Worm (Caenorhabditis elegans): ENCODE measurements around the gene Y54G2A.15.

Y54G2A.15 gene

ce11 chrIV:2841260-2841659 is 2.5 kb downstream of the Y54G2A.15 start, which contains the start of gene clec-83:
Gene clec-83 (minus strand): TSS chrIV:2841472.
- TF ChIP-seq fos-1 (tag; optimal IDR thresholded peaks at IDR 0.05), result peak; percentile 39
- no peak for TF ChIP-seq crh-2 (tag; optimal IDR thresholded peaks at IDR 0.05)

ce11 chrIV:2838308-2838707 is 5.5 kb downstream of the Y54G2A.15 start, which contains the start of gene Y54G2A.7:
Gene Y54G2A.7 (plus strand): TSS chrIV:2838608.
- no peak for TF ChIP-seq aly-2 (tag; optimal IDR thresholded peaks at IDR 0.05)
- TF ChIP-seq unc-55 (GFP tag; optimal IDR thresholded peaks at IDR 0.05), result no peak
- TF ChIP-seq nhr-6 (tag; optimal IDR thresholded peaks at IDR 0.05), result no peak
- no peak for TF ChIP-seq elt-3 (tag; optimal IDR thresholded peaks at IDR 0.05)
- TF ChIP-seq mab-5 (tag; optimal IDR thresholded peaks at IDR 0.05), result no peak
- TF ChIP-seq fos-1 (tag; optimal IDR thresholded peaks at IDR 0.05), result no peak
- no peak for TF ChIP-seq crh-2 (tag; optimal IDR thresholded peaks at IDR 0.05)
- no peak for TF ChIP-seq ztf-1 (GFP tag; conservative IDR thresholded peaks at IDR 0.05)
- TF ChIP-seq sem-4 (tag; optimal IDR thresholded peaks at IDR 0.05), result no peak
- no peak for TF ChIP-seq ztf-4 (tag; optimal IDR thresholded peaks at IDR 0.05)
- no peak for TF ChIP-seq lsy-2 (tag; optimal IDR thresholded peaks at IDR 0.05)
- TF ChIP-seq blmp-1 (tag; optimal IDR thresholded peaks at IDR 0.05; ENCODE audit: insufficient read depth), result no peak
- TF ChIP-seq gmeb-1 (tag; optimal IDR thresholded peaks at IDR 0.05), result no peak
- no peak for TF ChIP-seq ztf-11 (tag; optimal IDR thresholded peaks at IDR 0.05)
- no peak for TF ChIP-seq sma-9 (GFP tag; optimal IDR thresholded peaks at IDR 0.05)
- no peak for TF ChIP-seq sma-9 (tag; optimal IDR thresholded peaks at IDR 0.05)
- TF ChIP-seq lin-11 (tag; optimal IDR thresholded peaks at IDR 0.05), result no peak
- no peak for TF ChIP-seq mdl-1 (tag; optimal IDR thresholded peaks at IDR 0.05)
- no peak for TF ChIP-seq nhr-129 (tag; optimal IDR thresholded peaks at IDR 0.05)
- no peak for TF ChIP-seq elt-1 (tag; optimal IDR thresholded peaks at IDR 0.05)

ce11 chrIV:2835364-2835763 is 8.4 kb downstream of the Y54G2A.15 start, which contains the start of gene clec-82:
Gene clec-82 (plus strand): TSS chrIV:2835664.
- TF ChIP-seq unc-39 (tag; optimal IDR thresholded peaks at IDR 0.05), result no peak
- no peak for TF ChIP-seq R02D3.7 (tag; optimal IDR thresholded peaks at IDR 0.05)
- TF ChIP-seq mdl-1 (tag; optimal IDR thresholded peaks at IDR 0.05), result no peak
- no peak for TF ChIP-seq sem-4 (tag; optimal IDR thresholded peaks at IDR 0.05)
- no peak for TF ChIP-seq sma-3 (GFP tag; optimal IDR thresholded peaks at IDR 0.05)

- TF ChIP-seq lin-13 (GFP tag; optimal IDR thresholded peaks at IDR 0.05) (no peak), gmeb-1 (tag; optimal IDR thresholded peaks at IDR 0.05) (no peak), lin-39 (tag; optimal IDR thresholded peaks at IDR 0.05) (no peak), unc-55 (GFP tag; optimal IDR thresholded peaks at IDR 0.05) (no peak), mdl-1 (tag; optimal IDR thresholded peaks at IDR 0.05) (no peak), C34F6.9 (tag; optimal IDR thresholded peaks at IDR 0.05) (no peak), sma-3 (GFP tag; optimal IDR thresholded peaks at IDR 0.05) (no peak), nhr-77 (tag; optimal IDR thresholded peaks at IDR 0.05) (no peak), alr-1 (tag; optimal IDR thresholded peaks at IDR 0.05) (no peak), zag-1 (tag; optimal IDR thresholded peaks at IDR 0.05) (no peak), nhr-11 (tag; optimal IDR thresholded peaks at IDR 0.05) (no peak), sma-9 (GFP tag; optimal IDR thresholded peaks at IDR 0.05) (no peak), sma-9 (tag; optimal IDR thresholded peaks at IDR 0.05) (no peak), aly-2 (tag; optimal IDR thresholded peaks at IDR 0.05) (no peak), ceh-16 (tag; optimal IDR thresholded peaks at IDR 0.05) (no peak), nhr-237 (tag; optimal IDR thresholded peaks at IDR 0.05) (no peak)
Observed at ce11 chrIV:2834516-2834915, 9.3 kb downstream of the Y54G2A.15 start, which contains the start of gene pudl-2. Gene pudl-2 (plus strand): TSS chrIV:2834816.

- TF ChIP-seq fos-1 (tag; optimal IDR thresholded peaks at IDR 0.05), result no peak
- TF ChIP-seq lin-11 (tag; optimal IDR thresholded peaks at IDR 0.05), result no peak
- TF ChIP-seq ztf-1 (GFP tag; conservative IDR thresholded peaks at IDR 0.05), result no peak
- no peak for TF ChIP-seq sem-4 (tag; optimal IDR thresholded peaks at IDR 0.05)
- no peak for TF ChIP-seq nhr-23 (tag; optimal IDR thresholded peaks at IDR 0.05)
- no peak for TF ChIP-seq unc-62 (GFP tag; optimal IDR thresholded peaks at IDR 0.05)
- no peak for TF ChIP-seq dmd-4 (tag; optimal IDR thresholded peaks at IDR 0.05)
- no peak for TF ChIP-seq ceh-16 (tag; optimal IDR thresholded peaks at IDR 0.05)
- TF ChIP-seq sma-3 (GFP tag; optimal IDR thresholded peaks at IDR 0.05), result no peak
- no peak for TF ChIP-seq C34F6.9 (tag; optimal IDR thresholded peaks at IDR 0.05)
- TF ChIP-seq mdl-1 (tag; optimal IDR thresholded peaks at IDR 0.05), result no peak
- TF ChIP-seq mab-5 (tag; optimal IDR thresholded peaks at IDR 0.05), result no peak
- no peak for TF ChIP-seq sma-9 (GFP tag; optimal IDR thresholded peaks at IDR 0.05)
- no peak for TF ChIP-seq sma-9 (tag; optimal IDR thresholded peaks at IDR 0.05)
- TF ChIP-seq ama-1 (optimal IDR thresholded peaks at IDR 0.05), result no peak
- no peak for TF ChIP-seq elt-1 (tag; optimal IDR thresholded peaks at IDR 0.05)
Observed at ce11 chrIV:2832587-2832986, 11.2 kb downstream of the Y54G2A.15 start, which contains the start of the genes Y54G2A.48 and pudl-1. Gene Y54G2A.48 (minus strand): TSS chrIV:2832687. Gene pudl-1 (plus strand): TSS chrIV:2832906.
